Fruit fly (Drosophila melanogaster): Measurements from ENCODE around the gene EMC1.

- TF ChIP-seq toe (GFP tag; optimal IDR thresholded peaks at IDR 0.05) (no peak), CG7045 (GFP tag; optimal IDR thresholded peaks at IDR 0.05) (no peak), Clk (GFP tag; optimal IDR thresholded peaks at IDR 0.05) (no peak), bab1 (GFP tag; optimal IDR thresholded peaks at IDR 0.05) (no peak), CG33017 (tag; optimal IDR thresholded peaks at IDR 0.05) (no peak), Hr96 (GFP tag; optimal IDR thresholded peaks at IDR 0.05) (no peak), CG14711 (tag; optimal IDR thresholded peaks at IDR 0.05) (no peak), pad (GFP tag; optimal IDR thresholded peaks at IDR 0.05) (no peak), ovo (GFP tag; optimal IDR thresholded peaks at IDR 0.05) (no peak), CG1620 (GFP tag; optimal IDR thresholded peaks at IDR 0.05) (no peak), kay (GFP tag; ENCODE audit: borderline replicate concordance) (no peak), CG5204 (GFP tag; optimal IDR thresholded peaks at IDR 0.05) (no peak)
Observed at dm6 chr3R:7926354-7926753, 19.2 kb upstream of the EMC1 start.
